Fruit fly (Drosophila melanogaster) Kc167 (cell line): ENCODE measurements around the gene Gba1b.

ENCODE experiments used
- Myc ChIP-seq: fragments of >200 bp; optimal IDR thresholded peaks from 2 replicates; lab custom pipeline; 2017; ENCODE audit warnings: missing external identifiers
- h ChIP-seq: fragments of >200 bp; optimal IDR thresholded peaks from 3 replicates; lab custom pipeline; 2018; ENCODE audit warnings: missing external identifiers
- psq ChIP-seq: fragments of >200 bp; optimal IDR thresholded peaks from 2 replicates; lab custom pipeline; 2017; ENCODE audit warnings: missing external identifiers

dm6 chr3R:23667451-23667850 lies 37.2 kb upstream of the Gba1b start:
- TF ChIP-seq Myc (lab: Kevin White, UChicago) (no peak), h (lab: Kevin White, UChicago) (no peak), psq (lab: Kevin White, UChicago) (no peak)
